Worm (Caenorhabditis elegans) whole organism, L1 larva: Measurements from ENCODE around the gene hsb-1.

Experiments used
- C04F5.9 ChIP-seq: sonication (generic microtip); optimal IDR thresholded peaks from 2 replicates; lab custom pipeline; 2016; ENCODE audit warnings: missing genetic modification characterization, missing compliant biosample characterization
- elt-2 ChIP-seq: sonication (generic microtip); optimal IDR thresholded peaks from 2 replicates; lab custom pipeline; 2016; ENCODE audit warnings: missing genetic modification characterization, mild to moderate bottlenecking, inconsistent platforms, missing compliant biosample characterization, missing genetic modification reagents
- unc-30 ChIP-seq: sonication (generic microtip); optimal IDR thresholded peaks from 2 replicates; lab custom pipeline; 2017; ENCODE audit warnings: missing biosample characterization, missing genetic modification characterization
- unc-62 ChIP-seq: fragments of 150-350 bp; optimal IDR thresholded peaks from 2 replicates; lab custom pipeline; 2014; ENCODE audit warnings: missing biosample characterization, missing genetic modification reagents, missing genetic modification characterization
- ztf-11 ChIP-seq, 2 experiments: sonication (generic microtip); optimal IDR thresholded peaks; 2 replicates each; lab custom pipeline; 2016 to 2017; ENCODE audit warnings: missing genetic modification characterization in 2 of 2, missing biosample characterization in 1 of 2, missing compliant biosample characterization in 1 of 2

DNA sequence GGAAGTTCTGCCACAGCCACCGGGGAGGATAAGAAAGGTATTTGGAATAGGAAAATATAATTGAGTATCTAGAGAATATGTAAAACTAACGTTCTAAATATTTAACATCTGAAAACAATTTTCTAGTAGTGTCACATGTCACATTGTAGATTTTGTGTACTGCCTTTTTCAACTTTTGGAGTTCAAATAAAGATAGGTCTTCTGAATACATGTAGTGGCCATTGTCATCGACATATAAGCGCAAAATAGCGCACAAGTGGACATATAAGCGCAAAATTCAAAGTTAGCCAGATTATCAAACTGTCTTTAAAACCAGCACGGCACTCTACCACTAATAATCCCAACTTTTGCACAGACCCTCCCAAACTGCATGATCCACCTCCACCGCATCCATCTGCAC lies 7.2 kb upstream of the hsb-1 start:
- TF ChIP-seq unc-62 (no peak), ztf-11 (tag; optimal IDR thresholded peaks at IDR 0.05; lab: Kevin White, UChicago) (no peak), unc-30 (tag; lab: Kevin White, UChicago) (no peak), C04F5.9 (tag; lab: Kevin White, UChicago) (no peak), elt-2 (tag; lab: Kevin White, UChicago) (no peak)
